Fruit fly (Drosophila melanogaster) whole organism, embryonic: ENCODE measurements around the gene spel1.

ENCODE experiments used
- Aef1 ChIP-seq: fragments of 200-800 bp; sonication (Bioruptor generic); IDR thresholded peaks from 3 replicates; pipeline ENCODE4 v1.3.6; 2022; ENCODE audit warnings: missing biosample characterization, missing genetic modification characterization
- Atf3 ChIP-seq: fragments of 200-800 bp; sonication (Bioruptor generic); optimal IDR thresholded peaks from 3 replicates; lab custom pipeline; 2016; ENCODE audit warnings: missing biosample characterization, missing genetic modification characterization
- CG11504 ChIP-seq: fragments of 200-800 bp; sonication (Bioruptor generic); optimal IDR thresholded peaks from 3 replicates; lab custom pipeline; 2019; ENCODE audit warnings: missing biosample characterization, mild to moderate bottlenecking, missing genetic modification characterization, moderate library complexity
- CG12219 ChIP-seq: fragments of 200-800 bp; sonication (Bioruptor generic); optimal IDR thresholded peaks from 3 replicates; lab custom pipeline; 2018; ENCODE audit warnings: missing biosample characterization, mild to moderate bottlenecking, missing genetic modification characterization
- CG12391 ChIP-seq: fragments of 200-800 bp; sonication (Bioruptor generic); optimal IDR thresholded peaks from 3 replicates; lab custom pipeline; 2018; ENCODE audit warnings: missing biosample characterization, mild to moderate bottlenecking, missing genetic modification characterization, moderate library complexity
- CG13775 ChIP-seq: fragments of 200-800 bp; sonication (Bioruptor generic); optimal IDR thresholded peaks from 3 replicates; lab custom pipeline; 2017; ENCODE audit warnings: missing biosample characterization, mild to moderate bottlenecking, missing genetic modification characterization
- CG18262 ChIP-seq: fragments of 200-800 bp; optimal IDR thresholded peaks from 3 replicates; lab custom pipeline; 2019; ENCODE audit warnings: missing biosample characterization, mild to moderate bottlenecking, missing genetic modification characterization, moderate library complexity
- CG2116 ChIP-seq: fragments of 200-800 bp; sonication (Bioruptor generic); optimal IDR thresholded peaks from 3 replicates; lab custom pipeline; 2018; ENCODE audit warnings: missing biosample characterization, mild to moderate bottlenecking, missing genetic modification characterization
- CG2678 ChIP-seq: fragments of 200-800 bp; sonication (Bioruptor generic); optimal IDR thresholded peaks from 3 replicates; lab custom pipeline; 2019; ENCODE audit warnings: missing biosample characterization, mild to moderate bottlenecking, missing genetic modification characterization, moderate library complexity
- CG6683 ChIP-seq: fragments of 200-800 bp; sonication (Bioruptor generic); optimal IDR thresholded peaks from 2 replicates; lab custom pipeline; 2017; ENCODE audit warnings: missing biosample characterization, mild to moderate bottlenecking, missing genetic modification characterization, missing genetic modification reagents
- CG6689 ChIP-seq: fragments of 200-800 bp; sonication (Bioruptor generic); IDR thresholded peaks from 2 replicates; pipeline ENCODE4 v1.3.6; 2022; ENCODE audit warnings: missing biosample characterization, missing genetic modification characterization
- CG7786 ChIP-seq: fragments of 200-800 bp; sonication (Bioruptor generic); optimal IDR thresholded peaks from 2 replicates; lab custom pipeline; 2016; ENCODE audit warnings: missing biosample characterization, missing genetic modification characterization
- CG8290 ChIP-seq, 3 experiments: fragments of 200-800 bp; sonication (Bioruptor generic); optimal IDR thresholded peaks; 2 replicates each; lab custom pipeline; 2016 to 2019; ENCODE audit warnings: missing biosample characterization in 3 of 3, missing genetic modification characterization in 3 of 3, mild to moderate bottlenecking in 2 of 3, moderate library complexity in 1 of 3
- CG9727 ChIP-seq: fragments of 200-800 bp; sonication (Bioruptor generic); optimal IDR thresholded peaks from 3 replicates; lab custom pipeline; 2017; ENCODE audit warnings: missing biosample characterization, mild to moderate bottlenecking, missing genetic modification characterization
- D19B ChIP-seq: fragments of 200-800 bp; sonication (Bioruptor generic); optimal IDR thresholded peaks from 2 replicates; lab custom pipeline; 2017; ENCODE audit warnings: missing biosample characterization, mild to moderate bottlenecking, missing genetic modification characterization
- Doc3 ChIP-seq: fragments of 200-800 bp; sonication (Bioruptor generic); IDR thresholded peaks from 3 replicates; pipeline ENCODE4 v1.3.6; 2022; ENCODE audit warnings: missing biosample characterization, missing genetic modification characterization; ENCODE audit not compliant: partially characterized antibody
- Ets97D ChIP-seq: fragments of 200-800 bp; sonication (Bioruptor generic); optimal IDR thresholded peaks from 3 replicates; lab custom pipeline; 2016; ENCODE audit warnings: missing biosample characterization, missing genetic modification characterization
- Fer1 ChIP-seq: fragments of 200-800 bp; sonication (Bioruptor generic); optimal IDR thresholded peaks from 2 replicates; lab custom pipeline; 2017; ENCODE audit warnings: missing biosample characterization, mild to moderate bottlenecking, missing genetic modification characterization
- H15 ChIP-seq: fragments of 200-800 bp; sonication (Bioruptor generic); IDR thresholded peaks from 3 replicates; pipeline ENCODE4 v1.3.6; 2022; ENCODE audit warnings: missing biosample characterization, missing genetic modification characterization
- Hr51 ChIP-seq, 2 experiments: fragments of 200-800 bp; sonication (Bioruptor generic); optimal IDR thresholded peaks; 2 replicates in 1 of 2; 3 replicates in 1 of 2; lab custom pipeline; 2016 to 2018; ENCODE audit warnings: missing biosample characterization in 2 of 2, missing genetic modification characterization in 2 of 2, mild to moderate bottlenecking in 1 of 2, moderate library complexity in 1 of 2
- MTF-1 ChIP-seq: fragments of 200-800 bp; sonication (Bioruptor generic); optimal IDR thresholded peaks from 2 replicates; lab custom pipeline; 2018; ENCODE audit warnings: missing biosample characterization, mild to moderate bottlenecking, missing genetic modification characterization, borderline replicate concordance
- Meics ChIP-seq: fragments of 200-800 bp; sonication (Bioruptor generic); optimal IDR thresholded peaks from 2 replicates; lab custom pipeline; 2017; ENCODE audit warnings: missing biosample characterization, mild to moderate bottlenecking, missing genetic modification characterization
- NC2β ChIP-seq: fragments of 200-800 bp; sonication (Bioruptor generic); optimal IDR thresholded peaks from 2 replicates; lab custom pipeline; 2016; ENCODE audit warnings: missing biosample characterization, missing genetic modification characterization
- Rx ChIP-seq: fragments of 200-800 bp; sonication (Bioruptor generic); IDR thresholded peaks from 2 replicates; pipeline ENCODE4 v1.3.6; 2022; ENCODE audit warnings: missing biosample characterization, missing genetic modification characterization
- Spps ChIP-seq: fragments of 200-800 bp; sonication (Bioruptor generic); optimal IDR thresholded peaks from 2 replicates; lab custom pipeline; 2018; ENCODE audit warnings: missing biosample characterization, mild to moderate bottlenecking, missing genetic modification characterization
- Sry-β ChIP-seq: fragments of 200-800 bp; sonication (Bioruptor generic); optimal IDR thresholded peaks from 2 replicates; lab custom pipeline; 2018; ENCODE audit warnings: missing biosample characterization, mild to moderate bottlenecking, missing genetic modification characterization, moderate library complexity
- amos ChIP-seq: fragments of 200-800 bp; sonication (Bioruptor generic); IDR thresholded peaks from 2 replicates; pipeline ENCODE4 v1.3.6; 2022; ENCODE audit warnings: missing biosample characterization, missing genetic modification characterization; ENCODE audit not compliant: partially characterized antibody
- ap ChIP-seq: fragments of 200-800 bp; sonication (Bioruptor generic); IDR thresholded peaks from 2 replicates; pipeline ENCODE4 v1.3.6; 2022; ENCODE audit warnings: missing biosample characterization, missing genetic modification characterization
- ase ChIP-seq: fragments of 200-800 bp; sonication (Bioruptor generic); IDR thresholded peaks from 3 replicates; pipeline ENCODE4 v1.3.6; 2022; ENCODE audit warnings: missing biosample characterization, missing genetic modification characterization
- br ChIP-seq: fragments of >200 bp; optimal IDR thresholded peaks from 2 replicates; lab custom pipeline; 2017
- bsh ChIP-seq, 2 experiments: fragments of 200-800 bp; sonication (Bioruptor generic); optimal IDR thresholded peaks; 2 replicates each; lab custom pipeline; 2017 to 2018; ENCODE audit warnings: mild to moderate bottlenecking in 2 of 2, missing biosample characterization in 2 of 2, missing genetic modification characterization in 2 of 2, moderate library complexity in 1 of 2
- chm ChIP-seq: fragments of 200-800 bp; sonication (Bioruptor generic); IDR thresholded peaks from 2 replicates; pipeline ENCODE4 v1.3.6; 2022; ENCODE audit warnings: missing biosample characterization, missing genetic modification characterization
- croc ChIP-seq: fragments of 200-800 bp; sonication (Bioruptor generic); conservative IDR thresholded peaks from 3 replicates; pipeline ENCODE4 v1.3.6; 2022; ENCODE audit warnings: missing biosample characterization, missing genetic modification characterization
- cwo ChIP-seq: fragments of 200-800 bp; sonication (Bioruptor generic); optimal IDR thresholded peaks from 3 replicates; lab custom pipeline; 2017; ENCODE audit warnings: missing biosample characterization, missing genetic modification characterization, mild to moderate bottlenecking, moderate library complexity, missing genetic modification reagents
- fd64A ChIP-seq: fragments of 200-800 bp; sonication (Bioruptor generic); optimal IDR thresholded peaks from 3 replicates; lab custom pipeline; 2018; ENCODE audit warnings: missing biosample characterization, mild to moderate bottlenecking, missing genetic modification characterization
- gro ChIP-seq: fragments of 200-800 bp; sonication (Bioruptor generic); optimal IDR thresholded peaks from 2 replicates; lab custom pipeline; 2016; ENCODE audit warnings: missing biosample characterization, missing genetic modification characterization
- ham ChIP-seq: fragments of 200-800 bp; sonication (Bioruptor generic); IDR thresholded peaks from 2 replicates; pipeline ENCODE4 v1.3.6; 2022; ENCODE audit warnings: missing biosample characterization, missing genetic modification characterization
- her ChIP-seq: fragments of 200-800 bp; sonication (Bioruptor generic); optimal IDR thresholded peaks from 2 replicates; lab custom pipeline; 2016; ENCODE audit warnings: missing biosample characterization, missing genetic modification characterization
- jing ChIP-seq: fragments of 200-800 bp; sonication (Bioruptor generic); optimal IDR thresholded peaks from 2 replicates; lab custom pipeline; 2018; ENCODE audit warnings: missing biosample characterization, mild to moderate bottlenecking, missing genetic modification characterization
- lbe ChIP-seq: fragments of 200-800 bp; sonication (Bioruptor generic); optimal IDR thresholded peaks from 2 replicates; lab custom pipeline; 2016; ENCODE audit warnings: missing biosample characterization, mild to moderate bottlenecking, missing genetic modification characterization
- otp ChIP-seq: fragments of 200-800 bp; sonication (Bioruptor generic); IDR thresholded peaks from 3 replicates; pipeline ENCODE4, ENCODE4 v1.3.6; 2022; ENCODE audit warnings: missing biosample characterization, missing genetic modification characterization
- pb ChIP-seq: fragments of 200-800 bp; sonication (Bioruptor generic); optimal IDR thresholded peaks from 3 replicates; lab custom pipeline; 2016; ENCODE audit warnings: missing biosample characterization, missing genetic modification characterization
- pfk ChIP-seq: fragments of 200-800 bp; sonication (Bioruptor generic); optimal IDR thresholded peaks from 2 replicates; lab custom pipeline; 2018; ENCODE audit warnings: missing biosample characterization, mild to moderate bottlenecking, missing genetic modification characterization, moderate library complexity
- psq ChIP-seq: fragments of 200-800 bp; sonication (Bioruptor generic); optimal IDR thresholded peaks from 2 replicates; lab custom pipeline; 2017; ENCODE audit warnings: missing biosample characterization, missing genetic modification characterization
- row ChIP-seq: fragments of 200-800 bp; sonication (Bioruptor generic); IDR thresholded peaks from 3 replicates; pipeline ENCODE4 v1.3.6; 2022; ENCODE audit warnings: missing biosample characterization, missing genetic modification characterization
- sim ChIP-seq: fragments of 200-800 bp; sonication (Bioruptor generic); IDR thresholded peaks from 2 replicates; pipeline ENCODE4 v1.3.6; 2022; ENCODE audit warnings: missing biosample characterization, missing genetic modification characterization
- sr ChIP-seq: fragments of 200-800 bp; sonication (Bioruptor generic); IDR thresholded peaks from 3 replicates; pipeline ENCODE4 v1.3.6; 2022; ENCODE audit warnings: missing biosample characterization, missing genetic modification characterization
- stc ChIP-seq: fragments of 200-800 bp; sonication (Bioruptor generic); IDR thresholded peaks from 2 replicates; pipeline ENCODE4 v1.3.6; 2022; ENCODE audit warnings: missing biosample characterization, missing genetic modification characterization
- tna ChIP-seq: fragments of 200-800 bp; sonication (Bioruptor generic); IDR thresholded peaks from 2 replicates; pipeline ENCODE4 v1.3.6; 2022; ENCODE audit warnings: missing biosample characterization, missing genetic modification characterization; ENCODE audit not compliant: partially characterized antibody
- twi ChIP-seq: fragments of 200-800 bp; optimal IDR thresholded peaks from 2 replicates; lab custom pipeline; 2019; ENCODE audit warnings: missing biosample characterization, mild to moderate bottlenecking, missing genetic modification characterization, moderate library complexity

Gene spel1

DNA sequence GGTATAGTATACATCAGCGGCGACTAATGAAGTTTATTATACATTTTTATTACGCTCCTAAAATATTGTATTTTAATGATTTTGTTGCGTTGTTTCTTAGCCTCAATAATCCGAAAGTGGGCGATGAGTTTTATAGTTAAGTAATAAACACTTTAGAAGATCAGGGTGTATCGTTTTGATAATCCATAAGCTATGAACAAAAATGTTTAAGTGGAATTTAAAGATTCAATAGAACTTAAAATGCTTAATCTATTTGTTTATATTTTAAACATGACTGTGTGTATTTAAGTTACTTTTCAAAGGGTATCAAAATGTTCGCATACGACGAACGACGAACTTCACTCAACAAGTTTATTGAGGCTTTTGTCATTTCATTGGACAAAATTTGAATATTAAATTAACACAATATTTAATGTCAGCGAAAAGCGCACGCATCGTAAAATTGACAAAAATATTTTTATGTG is 10.4 kb downstream of the spel1 start (continued):
- no peak for TF ChIP-seq Spps (tag; lab: Kevin White, UChicago)
- peak; percentile 14 for TF ChIP-seq her (GFP tag; lab: Kevin White, UChicago)
- TF ChIP-seq CG2116, result no peak
- peak; percentile 64 for TF ChIP-seq CG7786 (GFP tag; lab: Kevin White, UChicago)
- TF ChIP-seq Doc3 (GFP tag; lab: Robert Waterston, UW), result no peak
- 0 out of 3 replicates have a peak, but pooled peaks have one; percentile 41 for TF ChIP-seq H15
- TF ChIP-seq CG8290 (GFP tag; optimal IDR thresholded peaks at IDR 0.05; lab: Kevin White, UChicago), result no peak
- peak in 1 of 2 experiments; percentile 77 for TF ChIP-seq CG8290 (tag; optimal IDR thresholded peaks at IDR 0.05; lab: Kevin White, UChicago)
- peak; percentile 79 for TF ChIP-seq CG12219 (GFP tag; lab: Kevin White, UChicago)
- TF ChIP-seq Ets97D (GFP tag; lab: Kevin White, UChicago), result peak; percentile 8
- no peak for TF ChIP-seq Sry-β
- TF ChIP-seq psq (GFP tag; lab: Kevin White, UChicago), result peak; percentile 29
- peak; percentile 83 for TF ChIP-seq CG12391 (tag; lab: Kevin White, UChicago)
- no peak for TF ChIP-seq amos
- peak; percentile 53; the same call in 1 of the 3 replicates for TF ChIP-seq ase (GFP tag; lab: Robert Waterston, UW)
- TF ChIP-seq ham, result no peak
- peak; percentile 91 for TF ChIP-seq CG11504 (tag; lab: Kevin White, UChicago)
- peak; percentile 24 for TF ChIP-seq cwo (GFP tag; lab: Kevin White, UChicago)
- peak; percentile 49 for TF ChIP-seq Atf3
- no peak for TF ChIP-seq gro (GFP tag; lab: Kevin White, UChicago)
- no peak for TF ChIP-seq CG6683 (GFP tag; lab: Kevin White, UChicago)
- TF ChIP-seq sr (GFP tag; lab: Robert Waterston, UW), result no peak
- no peak for TF ChIP-seq MTF-1 (GFP tag; lab: Kevin White, UChicago)
- TF ChIP-seq D19B (GFP tag; lab: Kevin White, UChicago), result peak; percentile 11
- TF ChIP-seq Meics (GFP tag; lab: Kevin White, UChicago), result peak; percentile 52
- no peak for TF ChIP-seq lbe
- TF ChIP-seq CG2678 (tag; lab: Kevin White, UChicago), result peak; percentile 78
- TF ChIP-seq row (GFP tag; lab: Robert Waterston, UW), result peak; percentile 86
- peak; percentile 69; the same call in 1 of the 3 replicates for TF ChIP-seq otp (GFP tag; lab: Robert Waterston, UW)
- no peak for TF ChIP-seq pb (GFP tag; lab: Kevin White, UChicago)
- TF ChIP-seq Fer1, result peak; percentile 12
- TF ChIP-seq stc, result peak; percentile 75
- no peak for TF ChIP-seq tna (GFP tag; lab: Robert Waterston, UW)
- peak; percentile 66 for TF ChIP-seq CG13775 (GFP tag; lab: Kevin White, UChicago)
- TF ChIP-seq bsh (GFP tag; optimal IDR thresholded peaks at IDR 0.05; lab: Kevin White, UChicago), result peak in 1 of 2 experiments; percentile 67
- no peak for TF ChIP-seq twi (tag; lab: Kevin White, UChicago)
- TF ChIP-seq Hr51 (GFP tag; optimal IDR thresholded peaks at IDR 0.05; lab: Kevin White, UChicago), result peak; percentile 16 to 88
- TF ChIP-seq CG18262 (tag; lab: Kevin White, UChicago), result peak; percentile 51
- peak; percentile 15 for TF ChIP-seq NC2β (GFP tag; lab: Kevin White, UChicago)
- TF ChIP-seq ap (GFP tag; lab: Robert Waterston, UW), result peak; percentile 62
- TF ChIP-seq croc, result no peak
- no peak for TF ChIP-seq CG9727 (GFP tag; lab: Kevin White, UChicago)
- peak; percentile 64; the same call in 1 of the 3 replicates for TF ChIP-seq Aef1 (GFP tag; lab: Robert Waterston, UW)
- peak; percentile 61; the same call in 1 of the 2 replicates for TF ChIP-seq CG6689 (GFP tag; lab: Robert Waterston, UW)
- peak; percentile 52 for TF ChIP-seq jing (GFP tag; lab: Kevin White, UChicago)
- peak; percentile 56; the same call in 1 of the 2 replicates for TF ChIP-seq chm (GFP tag; lab: Robert Waterston, UW)
- TF ChIP-seq fd64A (GFP tag; lab: Kevin White, UChicago), result no peak
- no peak for TF ChIP-seq br (lab: Kevin White, UChicago)
- no peak for TF ChIP-seq pfk
- peak; percentile 41; the same call in 1 of the 2 replicates for TF ChIP-seq Rx (GFP tag; lab: Robert Waterston, UW)
- TF ChIP-seq sim (GFP tag; lab: Robert Waterston, UW), result no peak
